Worm (Caenorhabditis elegans) whole organism, young adult: Measurements from ENCODE around the gene atl-1.

Experiments
- B0035.1 ChIP-seq: sonication (generic microtip); optimal IDR thresholded peaks from 2 replicates; lab custom pipeline; 2016; ENCODE audit warnings: missing genetic modification characterization, mild to moderate bottlenecking, missing compliant biosample characterization, missing genotype, missing genetic modification reagents
- F49E8.2 ChIP-seq: sonication (generic microtip); optimal IDR thresholded peaks from 3 replicates; lab custom pipeline; 2017; ENCODE audit warnings: missing genetic modification characterization, mild to moderate bottlenecking, missing compliant biosample characterization, antibody characterized with exemption, moderate library complexity; ENCODE audit not compliant: insufficient read depth
- ama-1 ChIP-seq, 3 experiments: fragments of 150-350 bp in 1 of 3; sonication (generic microtip) in 2 of 3; optimal IDR thresholded peaks; 2 replicates each; lab custom pipeline; 2014 to 2018; ENCODE audit warnings: missing biosample characterization in 2 of 3, missing genetic modification characterization in 2 of 3, missing genetic modification reagents in 2 of 3
- attf-3 ChIP-seq: fragments of 200-800 bp; sonication (Bioruptor generic); conservative IDR thresholded peaks from 2 replicates; pipeline ENCODE4 v1.3.6; 2022; ENCODE audit warnings: missing genetic modification reagents, missing genetic modification characterization, missing compliant biosample characterization
- chd-7 ChIP-seq: sonication (generic microtip); optimal IDR thresholded peaks from 2 replicates; lab custom pipeline; 2016; ENCODE audit warnings: mild to moderate bottlenecking, missing genetic modification characterization, moderate library complexity, missing compliant biosample characterization
- let-607 ChIP-seq, 2 experiments: fragments of 200-800 bp in 1 of 2; sonication (Bioruptor generic) in 1 of 2; sonication (generic microtip) in 1 of 2; optimal IDR thresholded peaks; 2 replicates each; lab custom pipeline; 2016 to 2018; ENCODE audit warnings: mild to moderate bottlenecking in 2 of 2, missing compliant biosample characterization in 2 of 2, missing genetic modification characterization in 2 of 2, moderate library complexity in 2 of 2, missing genotype in 1 of 2
- madf-3 ChIP-seq: fragments of 200-800 bp; sonication (Bioruptor generic); IDR thresholded peaks from 2 replicates; pipeline ENCODE4 v1.3.6; 2022; ENCODE audit warnings: missing genetic modification reagents, missing genetic modification characterization, missing compliant biosample characterization
- snpc-4 ChIP-seq, 5 experiments: fragments of 150-350 bp in 1 of 5; sonication (generic microtip) in 4 of 5; optimal IDR thresholded peaks; 2 replicates each; lab custom pipeline; 2014 to 2018; ENCODE audit warnings: missing genetic modification characterization in 5 of 5, missing biosample characterization in 3 of 5, antibody characterized with exemption in 2 of 5, mild to moderate bottlenecking in 2 of 5, missing compliant biosample characterization in 2 of 5, missing genotype in 2 of 5, moderate library complexity in 2 of 5, missing genetic modification reagents in 1 of 5

ce11 chrV:9629114-9629513, 16.3 kb downstream of the atl-1 start, which contains the start of gene idpc-3:
- no peak for TF ChIP-seq let-607 (tag; optimal IDR thresholded peaks at IDR 0.05; lab: Kevin White, UChicago)
- TF ChIP-seq B0035.1 (tag; lab: Kevin White, UChicago) = no peak
- TF ChIP-seq attf-3 (GFP tag; lab: Robert Waterston, UW) = no peak
- no peak for TF ChIP-seq F49E8.2 (tag; lab: Kevin White, UChicago)
- no peak for TF ChIP-seq madf-3 (GFP tag; lab: Robert Waterston, UW)
- no peak for TF ChIP-seq ama-1 (optimal IDR thresholded peaks at IDR 0.05; lab: Kevin White, UChicago)
- no peak for TF ChIP-seq ama-1 (GFP tag; optimal IDR thresholded peaks at IDR 0.05; lab: Kevin White, UChicago)
- no peak for TF ChIP-seq chd-7 (tag; lab: Kevin White, UChicago)
- TF ChIP-seq snpc-4 (GFP tag; optimal IDR thresholded peaks at IDR 0.05; lab: Kevin White, UChicago) = no peak
- no peak for TF ChIP-seq snpc-4 (tag; optimal IDR thresholded peaks at IDR 0.05; lab: Kevin White, UChicago)
